Worm (Caenorhabditis elegans): Measurements from ENCODE around the gene T24H10.1.

ce11 chrII:9126965-9127364, 27.8 kb downstream of the T24H10.1 start:
- TF ChIP-seq him-1 (tag; optimal IDR thresholded peaks at IDR 0.05) = no peak
- no peak for TF ChIP-seq W03F9.2 (tag; optimal IDR thresholded peaks at IDR 0.05)

Measured in whole organism, L4/young adult.